Fruit fly (Drosophila melanogaster) whole organism, embryonic: Measurements from ENCODE around the gene CG7794.

Experiments
- Abd-B ChIP-seq: fragments of 200-800 bp; sonication (Bioruptor generic); optimal IDR thresholded peaks from 2 replicates; lab custom pipeline; 2018; ENCODE audit warnings: missing biosample characterization, mild to moderate bottlenecking, missing genetic modification characterization, moderate library complexity
- CG1024 ChIP-seq: fragments of 200-800 bp; sonication (Bioruptor generic); IDR thresholded peaks from 2 replicates; pipeline ENCODE4 v1.3.6; 2022; ENCODE audit warnings: missing biosample characterization, missing genetic modification characterization
- CoRest ChIP-seq: fragments of 200-800 bp; sonication (Bioruptor generic); optimal IDR thresholded peaks from 3 replicates; lab custom pipeline; 2018; ENCODE audit warnings: missing biosample characterization, mild to moderate bottlenecking, missing genetic modification characterization, moderate library complexity
- NFAT ChIP-seq: fragments of 200-800 bp; sonication (Bioruptor generic); IDR thresholded peaks from 2 replicates; pipeline ENCODE4 v1.3.6; 2022; ENCODE audit warnings: missing biosample characterization, missing genetic modification characterization
- Ptx1 ChIP-seq: fragments of 200-800 bp; sonication (Bioruptor generic); IDR thresholded peaks from 2 replicates; pipeline ENCODE4 v1.3.6; 2022; ENCODE audit warnings: missing biosample characterization, missing genetic modification characterization
- abd-A ChIP-seq: fragments of 200-800 bp; sonication (Bioruptor generic); optimal IDR thresholded peaks from 3 replicates; lab custom pipeline; 2019; ENCODE audit warnings: missing biosample characterization, mild to moderate bottlenecking, missing genetic modification characterization, moderate library complexity
- org-1 ChIP-seq: fragments of 200-800 bp; sonication (Bioruptor generic); optimal IDR thresholded peaks from 2 replicates; lab custom pipeline; 2017; ENCODE audit warnings: missing biosample characterization, missing genetic modification characterization
- pros ChIP-seq: fragments of 200-800 bp; sonication (Bioruptor generic); optimal IDR thresholded peaks from 3 replicates; lab custom pipeline; 2019; ENCODE audit warnings: missing biosample characterization, mild to moderate bottlenecking, missing genetic modification characterization, moderate library complexity
- usp ChIP-seq: fragments of >200 bp; optimal IDR thresholded peaks from 2 replicates; lab custom pipeline; 2017; ENCODE audit warnings: missing biosample characterization, missing genetic modification characterization

DNA sequence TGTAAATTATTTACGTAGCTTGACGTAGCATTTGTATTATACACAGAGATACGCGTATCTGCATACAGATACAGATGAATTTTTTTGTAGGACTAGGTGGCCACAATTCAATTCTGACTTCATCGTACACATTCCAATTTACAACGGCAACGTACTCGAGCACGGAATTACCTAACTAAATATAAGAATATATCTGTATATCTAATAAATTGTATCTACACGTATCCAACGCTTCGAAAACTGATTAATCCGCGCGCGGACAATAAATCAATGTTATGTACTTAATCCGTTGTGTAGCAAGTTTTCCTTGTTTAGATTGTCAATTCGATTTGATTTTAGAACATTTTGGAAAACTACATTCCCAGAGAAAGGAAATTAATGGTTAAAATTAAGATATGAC, at the start of gene CG7794:
- no peak for TF ChIP-seq NFAT (GFP tag; lab: Robert Waterston, UW)
- no peak for TF ChIP-seq usp (GFP tag; lab: Kevin White, UChicago)
- TF ChIP-seq pros = no peak
- TF ChIP-seq org-1 (GFP tag; lab: Kevin White, UChicago) = no peak
- TF ChIP-seq CG1024 = no peak
- no peak for TF ChIP-seq Abd-B (GFP tag; lab: Kevin White, UChicago)
- no peak for TF ChIP-seq Ptx1 (GFP tag; lab: Robert Waterston, UW)
- no peak for TF ChIP-seq CoRest (tag; lab: Kevin White, UChicago)
- TF ChIP-seq abd-A (tag; lab: Kevin White, UChicago) = no peak
